Worm (Caenorhabditis elegans): ENCODE results near the gene fbxl-5.

The fbxl-5 gene

ce11 chrV:7728003-7728678, 14.6 kb upstream of the fbxl-5 start (continued):
- peak; percentile 81 for TF ChIP-seq rnt-1 (tag; optimal IDR thresholded peaks at IDR 0.05)
- TF ChIP-seq nhr-71 (tag; optimal IDR thresholded peaks at IDR 0.05): peak; percentile 96
- peak; percentile 96 for TF ChIP-seq egl-13 (tag; optimal IDR thresholded peaks at IDR 0.05)
- TF ChIP-seq ceh-63 (GFP tag; optimal IDR thresholded peaks at IDR 0.05): no peak
- TF ChIP-seq ets-5 (GFP tag; IDR thresholded peaks at IDR 0.05): no peak
- TF ChIP-seq pqm-1 (tag; optimal IDR thresholded peaks at IDR 0.05): no peak
- TF ChIP-seq efl-3 (GFP tag; optimal IDR thresholded peaks at IDR 0.05): no peak
- no peak for TF ChIP-seq Y116A8C.19 (tag; optimal IDR thresholded peaks at IDR 0.05; ENCODE audit: borderline replicate concordance)
- no peak for TF ChIP-seq mab-9 (GFP tag; IDR thresholded peaks at IDR 0.05)
- peak; percentile 98 for TF ChIP-seq blmp-1 (tag; optimal IDR thresholded peaks at IDR 0.05)
- peak; percentile 36 for TF ChIP-seq unc-130 (tag; optimal IDR thresholded peaks at IDR 0.05)
- TF ChIP-seq unc-62 (GFP tag; optimal IDR thresholded peaks at IDR 0.05): no peak
- TF ChIP-seq hpl-2 (GFP tag; optimal IDR thresholded peaks at IDR 0.05): no peak
- no peak for TF ChIP-seq C04F5.9 (tag; optimal IDR thresholded peaks at IDR 0.05)
- peak; percentile 72 to 75 for TF ChIP-seq efl-1 (optimal IDR thresholded peaks at IDR 0.05)
- TF ChIP-seq efl-1 (GFP tag; optimal IDR thresholded peaks at IDR 0.05 in 1 of 2): peak; percentile 32 to 95
- peak; percentile 88 for TF ChIP-seq fkh-10 (GFP tag; optimal IDR thresholded peaks at IDR 0.05)
- no peak for TF ChIP-seq lin-15B (tag; optimal IDR thresholded peaks at IDR 0.05)
- TF ChIP-seq grh-1 (GFP tag; IDR thresholded peaks at IDR 0.05): peak; percentile 18; the same call in 1 of the 2 replicates
- TF ChIP-seq elt-3 (tag; optimal IDR thresholded peaks at IDR 0.05): peak in 1 of 6 experiments; percentile 41
- peak; percentile 49; the same call in 1 of the 2 replicates for TF ChIP-seq unc-98 (GFP tag; IDR thresholded peaks at IDR 0.05)
- peak in 1 of 2 experiments; percentile 67 for TF ChIP-seq lin-35 (GFP tag; optimal IDR thresholded peaks at IDR 0.05)
- TF ChIP-seq dpl-1 (GFP tag; optimal IDR thresholded peaks at IDR 0.05): peak; percentile 21 to 50 (median 47)
- peak; percentile 16 for TF ChIP-seq snpc-4 (tag; optimal IDR thresholded peaks at IDR 0.05)
- TF ChIP-seq nhr-19 (GFP tag; conservative IDR thresholded peaks at IDR 0.05): peak; percentile 71
- TF ChIP-seq alr-1 (tag; optimal IDR thresholded peaks at IDR 0.05; ENCODE audit: borderline replicate concordance): no peak
- no peak for TF ChIP-seq mdl-1 (tag; optimal IDR thresholded peaks at IDR 0.05)
- TF ChIP-seq tbx-2 (tag; optimal IDR thresholded peaks at IDR 0.05): peak; percentile 93
- peak; percentile 75 for TF ChIP-seq nhr-20 (tag; optimal IDR thresholded peaks at IDR 0.05)
- TF ChIP-seq pax-3 (tag; optimal IDR thresholded peaks at IDR 0.05): peak; percentile 80
- TF ChIP-seq nhr-28 (tag; optimal IDR thresholded peaks at IDR 0.05): no peak
- TF ChIP-seq nhr-47 (tag; optimal IDR thresholded peaks at IDR 0.05): peak; percentile 94
- TF ChIP-seq egl-27 (tag; optimal IDR thresholded peaks at IDR 0.05): peak in 1 of 2 experiments; percentile 89
- no peak for TF ChIP-seq nhr-237 (tag; optimal IDR thresholded peaks at IDR 0.05)
- TF ChIP-seq mef-2 (tag; optimal IDR thresholded peaks at IDR 0.05): peak; percentile 46
- TF ChIP-seq snu-23 (GFP tag; optimal IDR thresholded peaks at IDR 0.05): peak; percentile 80
- peak; percentile 56 for TF ChIP-seq zag-1 (tag; optimal IDR thresholded peaks at IDR 0.05)
- TF ChIP-seq nhr-90 (tag; optimal IDR thresholded peaks at IDR 0.05; ENCODE audit: poor library complexity): no peak
- TF ChIP-seq dsc-1 (tag; optimal IDR thresholded peaks at IDR 0.05): peak; percentile 86
- TF ChIP-seq lin-39 (tag; optimal IDR thresholded peaks at IDR 0.05): peak; percentile 24
- TF ChIP-seq ces-1 (GFP tag; optimal IDR thresholded peaks at IDR 0.05): no peak
- TF ChIP-seq fos-1 (tag; optimal IDR thresholded peaks at IDR 0.05): peak; percentile 75
- TF ChIP-seq ceh-90 (tag; optimal IDR thresholded peaks at IDR 0.05): no peak
- TF ChIP-seq sox-4 (tag; optimal IDR thresholded peaks at IDR 0.05): peak; percentile 75
- TF ChIP-seq zip-4 (GFP tag; optimal IDR thresholded peaks at IDR 0.05): peak; percentile 52
- peak; percentile 67 for TF ChIP-seq xbp-1 (tag; optimal IDR thresholded peaks at IDR 0.05)
- TF ChIP-seq swsn-7 (tag; optimal IDR thresholded peaks at IDR 0.05): peak; percentile 86
- no peak for TF ChIP-seq sup-37 (GFP tag; optimal IDR thresholded peaks at IDR 0.05)
- peak; percentile 99 for TF ChIP-seq fkh-8 (tag; optimal IDR thresholded peaks at IDR 0.05)
- no peak for TF ChIP-seq hlh-17 (GFP tag; optimal IDR thresholded peaks at IDR 0.05; ENCODE audit: borderline replicate concordance)
- no peak for TF ChIP-seq unc-30 (tag; optimal IDR thresholded peaks at IDR 0.05)

All from whole organism, L1 larva.